Fruit fly (Drosophila melanogaster): Measurements from ENCODE around the gene CG4382.
A peak's percentile ranks its signal among the peaks of the same experiment; 100 is the strongest.

The CG4382 gene

dm6 chr2L:9564527-9564926, 36.1 kb downstream of the CG4382 start (continued):
- no peak for TF ChIP-seq CG11902 (GFP tag; optimal IDR thresholded peaks at IDR 0.05)
- no peak for TF ChIP-seq Sox14 (GFP tag; optimal IDR thresholded peaks at IDR 0.05)
- no peak for TF ChIP-seq CG16779 (tag; optimal IDR thresholded peaks at IDR 0.05)
- TF ChIP-seq achi (GFP tag; optimal IDR thresholded peaks at IDR 0.05), result peak; percentile 67
- peak in 1 of 2 experiments; percentile 62 for TF ChIP-seq salr (GFP tag; optimal IDR thresholded peaks at IDR 0.05)
- TF ChIP-seq svp (GFP tag), result no peak
- TF ChIP-seq acj6 (GFP tag; optimal IDR thresholded peaks at IDR 0.05), result peak; percentile 32
- peak; percentile 64 for TF ChIP-seq CG4318 (GFP tag; optimal IDR thresholded peaks at IDR 0.05)
- TF ChIP-seq CG34406 (GFP tag; optimal IDR thresholded peaks at IDR 0.05), result peak; percentile 13
- no peak for TF ChIP-seq Blimp-1 (GFP tag; optimal IDR thresholded peaks at IDR 0.05)
- peak; percentile 29 for TF ChIP-seq topi (GFP tag; optimal IDR thresholded peaks at IDR 0.05)
- TF ChIP-seq eg (GFP tag; IDR thresholded peaks at IDR 0.05), result peak; percentile 52; the same call in 2 of the 3 replicates
- no peak for TF ChIP-seq CG6854 (GFP tag; optimal IDR thresholded peaks at IDR 0.05)
- TF ChIP-seq CG8119 (GFP tag; IDR thresholded peaks at IDR 0.05), result peak; percentile 84
- peak; percentile 14 for TF ChIP-seq CG10669 (GFP tag; optimal IDR thresholded peaks at IDR 0.05)
- TF ChIP-seq fd85E (GFP tag; optimal IDR thresholded peaks at IDR 0.05), result no peak
- TF ChIP-seq dsx (GFP tag; optimal IDR thresholded peaks at IDR 0.05; ENCODE audit: poor library complexity, severe bottlenecking), result no peak
- no peak for TF ChIP-seq CG9139 (GFP tag; optimal IDR thresholded peaks at IDR 0.05)
- TF ChIP-seq CG11762 (GFP tag; optimal IDR thresholded peaks at IDR 0.05; ENCODE audit: insufficient read depth), result peak; percentile 13
- no peak for TF ChIP-seq fd59A (GFP tag; optimal IDR thresholded peaks at IDR 0.05)
- peak; percentile 68 for TF ChIP-seq Lpt (GFP tag; optimal IDR thresholded peaks at IDR 0.05)
- TF ChIP-seq cyc (GFP tag; optimal IDR thresholded peaks at IDR 0.05), result peak; percentile 2
- no peak for TF ChIP-seq CG6808 (GFP tag; optimal IDR thresholded peaks at IDR 0.05)
- TF ChIP-seq vri (GFP tag; optimal IDR thresholded peaks at IDR 0.05), result no peak
- peak; percentile 41 for TF ChIP-seq esn (GFP tag; optimal IDR thresholded peaks at IDR 0.05)
- peak; percentile 85 for TF ChIP-seq CG15336 (GFP tag; IDR thresholded peaks at IDR 0.05)

dm6 chr2L:9562713-9563112, 38.0 kb downstream of the CG4382 start:
- TF ChIP-seq Blimp-1 (GFP tag; optimal IDR thresholded peaks at IDR 0.05) (no peak), cyc (GFP tag; optimal IDR thresholded peaks at IDR 0.05) (no peak), net (GFP tag; optimal IDR thresholded peaks at IDR 0.05) (no peak), Eip78C (GFP tag) (peak; percentile 66), CG1621 (tag; optimal IDR thresholded peaks at IDR 0.05) (no peak), CG6792 (GFP tag; optimal IDR thresholded peaks at IDR 0.05) (no peak), Sox14 (GFP tag; optimal IDR thresholded peaks at IDR 0.05) (no peak), CG4318 (GFP tag; optimal IDR thresholded peaks at IDR 0.05) (no peak), dac (GFP tag; optimal IDR thresholded peaks at IDR 0.05) (no peak), CG31627 (GFP tag; optimal IDR thresholded peaks at IDR 0.05) (no peak), CG11902 (GFP tag; optimal IDR thresholded peaks at IDR 0.05) (no peak), Eip93F (GFP tag; optimal IDR thresholded peaks at IDR 0.05) (no peak), ss (GFP tag; optimal IDR thresholded peaks at IDR 0.05) (no peak), Sox15 (GFP tag; optimal IDR thresholded peaks at IDR 0.05) (no peak), CG16779 (tag; optimal IDR thresholded peaks at IDR 0.05) (no peak), OdsH (GFP tag; optimal IDR thresholded peaks at IDR 0.05) (no peak), CG8119 (GFP tag; IDR thresholded peaks at IDR 0.05) (0 out of 3 replicates have a peak, but pooled peaks have one; percentile 21), fd59A (GFP tag; optimal IDR thresholded peaks at IDR 0.05) (no peak), achi (GFP tag; optimal IDR thresholded peaks at IDR 0.05) (peak; percentile 13), svp (GFP tag) (no peak), CG15336 (GFP tag; IDR thresholded peaks at IDR 0.05) (no peak)

dm6 chr2L:9560045-9560587, 40.6 kb downstream of the CG4382 start:
- TF ChIP-seq Lpt (GFP tag; optimal IDR thresholded peaks at IDR 0.05) (no peak), achi (GFP tag; optimal IDR thresholded peaks at IDR 0.05) (no peak), Sox14 (GFP tag; optimal IDR thresholded peaks at IDR 0.05) (no peak), CG6163 (GFP tag; IDR thresholded peaks at IDR 0.05) (0 out of 3 replicates have a peak, but pooled peaks have one; percentile 25), Eip78C (GFP tag) (no peak), CG6854 (GFP tag; optimal IDR thresholded peaks at IDR 0.05) (no peak), fkh (GFP tag; optimal IDR thresholded peaks at IDR 0.05) (no peak), eg (GFP tag; IDR thresholded peaks at IDR 0.05) (peak; percentile 27; the same call in 1 of the 3 replicates)
